Worm (Caenorhabditis elegans) whole organism, early embryonic: ENCODE measurements around the gene C10A4.6.

Source experiments
- B0310.2 ChIP-seq: sonication (generic microtip); optimal IDR thresholded peaks from 2 replicates; lab custom pipeline; 2016; ENCODE audit warnings: mild to moderate bottlenecking, missing genetic modification characterization, missing compliant biosample characterization
- F13C5.2 ChIP-seq: sonication (generic microtip); optimal IDR thresholded peaks from 2 replicates; lab custom pipeline; 2017; ENCODE audit warnings: mild to moderate bottlenecking, missing genetic modification characterization, inconsistent platforms, missing compliant biosample characterization
- aly-1 ChIP-seq: sonication (generic microtip); optimal IDR thresholded peaks from 2 replicates; lab custom pipeline; 2016; ENCODE audit warnings: missing genetic modification characterization, missing compliant biosample characterization
- ama-1 ChIP-seq: fragments of 150-350 bp; optimal IDR thresholded peaks from 2 replicates; lab custom pipeline; 2014
- ceh-13 ChIP-seq: fragments of 200-800 bp; sonication (Bioruptor generic); optimal IDR thresholded peaks from 2 replicates; lab custom pipeline; 2018; ENCODE audit warnings: mild to moderate bottlenecking, missing genetic modification characterization, missing compliant biosample characterization
- ceh-36 ChIP-seq: sonication (generic microtip); optimal IDR thresholded peaks from 2 replicates; lab custom pipeline; 2016; ENCODE audit warnings: missing genetic modification characterization, inconsistent platforms, missing compliant biosample characterization
- ets-7 ChIP-seq: sonication (generic microtip); optimal IDR thresholded peaks from 2 replicates; lab custom pipeline; 2016; ENCODE audit warnings: missing genotype, missing genetic modification characterization, missing compliant biosample characterization
- flt-1 ChIP-seq: fragments of 200-800 bp; sonication (Bioruptor generic); IDR thresholded peaks from 2 replicates; pipeline ENCODE4 v1.3.6; 2022; ENCODE audit warnings: missing genetic modification characterization, missing compliant biosample characterization
- hmbx-1 ChIP-seq: sonication (generic microtip); optimal IDR thresholded peaks from 2 replicates; lab custom pipeline; 2016; ENCODE audit warnings: mild to moderate bottlenecking, missing genetic modification characterization, missing compliant biosample characterization
- hmg-4 ChIP-seq: fragments of 200-800 bp; sonication (Bioruptor generic); optimal IDR thresholded peaks from 2 replicates; lab custom pipeline; 2018; ENCODE audit warnings: mild to moderate bottlenecking, missing genetic modification characterization, missing compliant biosample characterization
- hnd-1 ChIP-seq: sonication (generic microtip); optimal IDR thresholded peaks from 2 replicates; lab custom pipeline; 2016; ENCODE audit warnings: missing genetic modification characterization, missing compliant biosample characterization
- pes-1 ChIP-seq: fragments of 200-800 bp; sonication (Bioruptor generic); IDR thresholded peaks from 2 replicates; pipeline ENCODE4 v1.3.6; 2022; ENCODE audit warnings: missing genetic modification reagents, missing genetic modification characterization, missing compliant biosample characterization
- scrt-1 ChIP-seq: fragments of 200-800 bp; sonication (Bioruptor generic); IDR thresholded peaks from 2 replicates; pipeline ENCODE4 v1.3.6; 2022; ENCODE audit warnings: missing genetic modification characterization, missing compliant biosample characterization
- sea-1 ChIP-seq: fragments of 200-800 bp; sonication (Bioruptor generic); conservative IDR thresholded peaks from 2 replicates; pipeline ENCODE4 v1.3.6; 2022; ENCODE audit warnings: missing genetic modification characterization, missing compliant biosample characterization
- tbx-11 ChIP-seq: fragments of 200-800 bp; sonication (Bioruptor generic); IDR thresholded peaks from 2 replicates; pipeline ENCODE4 v1.3.6; 2022; ENCODE audit warnings: missing genetic modification characterization, missing compliant biosample characterization
- tbx-37 ChIP-seq: fragments of 200-800 bp; sonication (Bioruptor generic); conservative IDR thresholded peaks from 2 replicates; pipeline ENCODE4 v1.3.6; 2022; ENCODE audit warnings: missing genetic modification reagents, missing genetic modification characterization, missing compliant biosample characterization
- tra-4 ChIP-seq: sonication (generic microtip); optimal IDR thresholded peaks from 2 replicates; lab custom pipeline; 2017; ENCODE audit warnings: missing genetic modification characterization, missing compliant biosample characterization

Gene C10A4.6

DNA sequence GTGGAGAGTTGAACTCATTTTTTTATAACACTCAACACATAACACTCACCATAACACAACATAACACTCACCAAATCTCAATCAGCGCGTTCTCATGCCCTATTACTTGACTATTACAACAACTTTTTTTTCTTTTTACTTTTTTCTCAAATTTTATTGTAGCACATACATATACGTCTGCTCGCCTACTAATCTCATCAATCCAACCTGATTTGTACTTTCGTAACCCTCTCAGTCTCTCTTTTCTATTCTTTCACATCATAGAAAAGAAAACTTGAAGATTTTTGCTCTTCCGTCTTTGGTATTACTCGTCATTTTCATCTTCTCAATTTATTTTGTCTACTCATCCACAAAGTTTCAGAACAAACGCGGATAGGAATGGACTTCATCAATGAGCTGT, 13.4 kb upstream of the C10A4.6 start, which contains the start of gene npr-8:
npr-8 (plus strand) TSS at position 362 of the 400 bp plus-strand sequence.
- no peak for TF ChIP-seq scrt-1
- TF ChIP-seq sea-1 (GFP tag; lab: Robert Waterston, UW): no peak
- TF ChIP-seq ama-1 (lab: Kevin White, UChicago): no peak
- TF ChIP-seq ceh-36 (tag; lab: Kevin White, UChicago): no peak
- no peak for TF ChIP-seq hmbx-1 (tag; lab: Kevin White, UChicago)
- TF ChIP-seq hmg-4 (GFP tag; lab: Kevin White, UChicago): no peak
- no peak for TF ChIP-seq ceh-13 (GFP tag; lab: Kevin White, UChicago)
- no peak for TF ChIP-seq tbx-37 (GFP tag; lab: Robert Waterston, UW)
- TF ChIP-seq B0310.2 (tag; lab: Kevin White, UChicago): no peak
- TF ChIP-seq flt-1 (GFP tag; lab: Robert Waterston, UW): no peak
- no peak for TF ChIP-seq F13C5.2 (tag; lab: Kevin White, UChicago)
- no peak for TF ChIP-seq tra-4 (tag; lab: Kevin White, UChicago)
- no peak for TF ChIP-seq ets-7 (tag; lab: Kevin White, UChicago)
- TF ChIP-seq aly-1 (tag; lab: Kevin White, UChicago): no peak
- TF ChIP-seq tbx-11 (GFP tag; lab: Robert Waterston, UW): no peak
- no peak for TF ChIP-seq pes-1 (GFP tag; lab: Robert Waterston, UW)
- no peak for TF ChIP-seq hnd-1 (tag; lab: Kevin White, UChicago)

DNA sequence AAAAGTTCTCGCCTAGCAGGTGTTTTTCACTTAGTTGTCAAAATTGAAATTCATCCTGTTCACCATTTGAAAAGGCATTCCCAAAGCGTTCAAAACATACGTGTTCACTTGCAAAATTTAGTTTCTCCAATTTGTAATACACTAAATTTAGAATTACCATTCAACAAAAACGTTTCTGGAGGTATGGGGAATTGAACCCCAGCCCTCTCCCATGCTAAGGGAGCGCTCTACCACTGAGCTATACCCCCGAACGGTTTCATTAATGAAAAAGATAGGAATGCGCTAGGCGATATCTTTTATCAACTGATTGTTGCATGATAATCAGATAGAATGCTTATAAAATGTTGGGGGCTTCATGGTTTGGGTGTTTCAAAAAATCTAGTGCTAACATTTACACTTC, 11.8 kb upstream of the C10A4.6 start:
- TF ChIP-seq ceh-36 (tag; lab: Kevin White, UChicago) (no peak), tbx-11 (GFP tag; lab: Robert Waterston, UW) (no peak), hmg-4 (GFP tag; lab: Kevin White, UChicago) (no peak), ets-7 (tag; lab: Kevin White, UChicago) (no peak), pes-1 (GFP tag; lab: Robert Waterston, UW) (no peak), aly-1 (tag; lab: Kevin White, UChicago) (no peak), flt-1 (GFP tag; lab: Robert Waterston, UW) (no peak), B0310.2 (tag; lab: Kevin White, UChicago) (no peak), hmbx-1 (tag; lab: Kevin White, UChicago) (no peak), tra-4 (tag; lab: Kevin White, UChicago) (no peak), hnd-1 (tag; lab: Kevin White, UChicago) (no peak), ceh-13 (GFP tag; lab: Kevin White, UChicago) (no peak), tbx-37 (GFP tag; lab: Robert Waterston, UW) (no peak), ama-1 (lab: Kevin White, UChicago) (no peak), F13C5.2 (tag; lab: Kevin White, UChicago) (no peak), scrt-1 (no peak), sea-1 (GFP tag; lab: Robert Waterston, UW) (no peak)

DNA sequence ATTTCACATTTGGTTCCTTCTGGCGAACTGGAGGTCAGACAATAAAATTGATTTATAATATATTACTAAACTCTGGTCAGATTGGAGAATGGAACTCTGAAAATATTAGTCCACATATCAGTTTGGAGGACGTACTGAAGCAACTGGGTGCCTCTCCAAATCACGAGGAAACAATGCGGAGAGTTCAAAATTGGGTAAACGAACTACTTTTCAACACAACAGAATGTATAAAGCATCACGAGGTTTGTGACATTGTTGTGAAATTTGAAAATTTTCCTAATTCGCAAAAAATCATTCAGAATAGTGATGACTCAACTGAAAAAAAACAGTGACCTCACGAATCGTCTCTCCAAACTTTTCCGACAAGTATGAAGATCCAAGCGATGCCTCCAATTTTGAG, 2.8 kb downstream of the C10A4.6 start, which contains the start of gene gad-2:
gad-2 (plus strand) TSS at position 301 of the 400 bp plus-strand sequence.
- TF ChIP-seq ceh-36 (tag; lab: Kevin White, UChicago) (no peak), tbx-11 (GFP tag; lab: Robert Waterston, UW) (no peak), tra-4 (tag; lab: Kevin White, UChicago) (no peak), ceh-13 (GFP tag; lab: Kevin White, UChicago) (no peak), sea-1 (GFP tag; lab: Robert Waterston, UW) (no peak), hmbx-1 (tag; lab: Kevin White, UChicago) (no peak), hmg-4 (GFP tag; lab: Kevin White, UChicago) (no peak), hnd-1 (tag; lab: Kevin White, UChicago) (no peak), scrt-1 (no peak), tbx-37 (GFP tag; lab: Robert Waterston, UW) (no peak), F13C5.2 (tag; lab: Kevin White, UChicago) (no peak), pes-1 (GFP tag; lab: Robert Waterston, UW) (no peak), B0310.2 (tag; lab: Kevin White, UChicago) (no peak), flt-1 (GFP tag; lab: Robert Waterston, UW) (no peak), ets-7 (tag; lab: Kevin White, UChicago) (no peak), aly-1 (tag; lab: Kevin White, UChicago) (no peak), ama-1 (lab: Kevin White, UChicago) (no peak)

DNA sequence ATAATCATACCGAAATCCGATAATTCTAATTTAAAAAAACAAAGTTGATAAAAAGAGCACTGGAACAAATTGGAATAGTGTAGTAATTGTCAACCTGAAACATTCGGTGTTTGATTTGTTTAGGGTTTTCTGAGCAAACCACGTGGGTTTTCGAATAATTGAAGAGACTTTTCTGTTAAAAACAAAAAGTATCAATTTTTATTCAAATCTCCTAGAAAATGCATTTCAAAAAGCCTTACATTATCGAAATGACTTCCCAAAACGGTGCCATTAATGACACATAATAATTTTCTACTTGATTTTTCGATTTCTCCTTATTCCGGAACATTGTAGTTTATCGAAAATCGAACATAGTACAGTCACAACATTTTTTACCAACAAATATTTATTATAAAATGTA, 7.6 kb downstream of the C10A4.6 start, which contains the start of gene C10A4.13:
C10A4.13 (minus strand) TSS at position 101 of the 400 bp plus-strand sequence.
- TF ChIP-seq tbx-11 (GFP tag; lab: Robert Waterston, UW): no peak
- TF ChIP-seq B0310.2 (tag; lab: Kevin White, UChicago): no peak
- TF ChIP-seq ets-7 (tag; lab: Kevin White, UChicago): no peak
- no peak for TF ChIP-seq aly-1 (tag; lab: Kevin White, UChicago)
- no peak for TF ChIP-seq hmg-4 (GFP tag; lab: Kevin White, UChicago)
- no peak for TF ChIP-seq ama-1 (lab: Kevin White, UChicago)
- TF ChIP-seq tra-4 (tag; lab: Kevin White, UChicago): no peak
- TF ChIP-seq F13C5.2 (tag; lab: Kevin White, UChicago): no peak
- no peak for TF ChIP-seq ceh-36 (tag; lab: Kevin White, UChicago)

DNA sequence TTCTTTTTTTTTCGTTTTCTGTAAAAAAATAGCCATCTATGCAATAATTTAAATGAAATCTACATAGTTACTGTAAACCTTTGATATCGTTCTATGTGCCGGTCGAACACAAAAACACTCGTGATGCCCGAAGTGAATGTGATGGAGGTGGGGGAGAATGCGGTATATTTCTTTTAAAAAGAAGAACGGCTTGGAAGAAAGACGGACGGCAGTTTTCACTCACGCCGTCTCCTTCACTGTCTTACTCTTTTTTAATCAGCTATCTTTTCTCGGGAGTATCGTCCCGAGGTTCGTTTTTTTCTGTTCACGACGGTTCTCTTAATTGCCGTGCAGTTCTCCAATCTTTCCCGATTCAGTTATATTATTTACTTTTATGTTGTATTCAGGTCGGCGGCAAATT, 8.2 kb downstream of the C10A4.6 start, which contains the start of gene C10A4.10:
C10A4.10 (plus strand) TSS at position 301 of the 400 bp plus-strand sequence.
- no peak for TF ChIP-seq F13C5.2 (tag; lab: Kevin White, UChicago)
- no peak for TF ChIP-seq pes-1 (GFP tag; lab: Robert Waterston, UW)
- no peak for TF ChIP-seq ama-1 (lab: Kevin White, UChicago)
- TF ChIP-seq hmbx-1 (tag; lab: Kevin White, UChicago): no peak
- TF ChIP-seq hnd-1 (tag; lab: Kevin White, UChicago): no peak
- TF ChIP-seq tbx-11 (GFP tag; lab: Robert Waterston, UW): no peak
- no peak for TF ChIP-seq ets-7 (tag; lab: Kevin White, UChicago)
- TF ChIP-seq ceh-13 (GFP tag; lab: Kevin White, UChicago): no peak
- no peak for TF ChIP-seq hmg-4 (GFP tag; lab: Kevin White, UChicago)
- TF ChIP-seq tra-4 (tag; lab: Kevin White, UChicago): no peak

DNA sequence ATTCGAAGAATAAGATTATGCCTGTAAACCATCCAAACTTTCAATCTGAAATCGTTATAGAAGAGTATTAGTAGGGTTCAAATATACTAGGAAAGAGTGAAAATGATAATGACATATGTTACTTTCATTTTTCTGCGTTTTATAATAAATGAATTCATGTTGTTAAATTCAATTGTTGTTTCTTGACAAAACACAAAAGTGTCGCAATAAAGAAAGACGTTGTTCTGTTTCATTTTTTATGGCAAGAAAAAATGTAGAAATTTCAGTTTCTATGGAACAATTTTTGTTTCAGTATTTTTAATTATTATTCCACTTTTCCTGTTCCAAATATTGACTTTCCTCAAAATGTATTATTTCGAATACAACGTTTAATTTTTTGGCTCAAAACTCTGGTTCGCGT, 10.4 kb downstream of the C10A4.6 start, which contains the start of gene C10A4.4:
C10A4.4 (plus strand) TSS at position 301 of the 400 bp plus-strand sequence.
- TF ChIP-seq tra-4 (tag; lab: Kevin White, UChicago) (no peak), hnd-1 (tag; lab: Kevin White, UChicago) (no peak), sea-1 (GFP tag; lab: Robert Waterston, UW) (no peak)
